Fruit fly (Drosophila melanogaster) Kc167 (cell line): ENCODE measurements around the gene lobo.

Experiments used
- h ChIP-seq: fragments of >200 bp; optimal IDR thresholded peaks from 3 replicates; lab custom pipeline; 2018; ENCODE audit warnings: missing external identifiers
- insv ChIP-seq: fragments of >200 bp; optimal IDR thresholded peaks from 3 replicates; lab custom pipeline; 2018; ENCODE audit warnings: missing external identifiers
- psq ChIP-seq: fragments of >200 bp; optimal IDR thresholded peaks from 2 replicates; lab custom pipeline; 2017; ENCODE audit warnings: missing external identifiers
- ttk ChIP-seq: sonication (Bioruptor generic); optimal IDR thresholded peaks from 2 replicates; lab custom pipeline; 2017; ENCODE audit warnings: missing external identifiers

- no peak for TF ChIP-seq insv (lab: Kevin White, UChicago)
- no peak for TF ChIP-seq ttk (lab: Kevin White, UChicago)
- TF ChIP-seq psq: no peak
- TF ChIP-seq h (lab: Kevin White, UChicago): no peak
Measured at dm6 chr3R:25127231-25127689, 66.3 kb downstream of the lobo start, which contains the start of the genes Mocs2A, Mocs2B and Clbn.
